Worm (Caenorhabditis elegans) whole organism, midembryonic: ENCODE measurements around the gene srab-1.

ENCODE experiments used
- T22C8.4 ChIP-seq: fragments of 200-800 bp; sonication (Bioruptor generic); IDR thresholded peaks from 2 replicates; pipeline ENCODE4 v1.3.6; 2022; ENCODE audit warnings: missing genetic modification characterization, missing compliant biosample characterization
- klf-2 ChIP-seq: fragments of 200-800 bp; sonication (Bioruptor generic); conservative IDR thresholded peaks from 2 replicates; pipeline ENCODE4 v1.3.6; 2022; ENCODE audit warnings: missing genetic modification reagents, missing genetic modification characterization, missing compliant biosample characterization
- med-1 ChIP-seq: sonication (generic microtip); optimal IDR thresholded peaks from 2 replicates; lab custom pipeline; 2017; ENCODE audit warnings: missing genetic modification characterization, mild to moderate bottlenecking, missing compliant biosample characterization, antibody characterized with exemption, missing genetic modification reagents; ENCODE audit not compliant: insufficient read depth

- no peak for TF ChIP-seq klf-2
- no peak for TF ChIP-seq T22C8.4
- no peak for TF ChIP-seq med-1
Observed at ce11 chrV:5088311-5088710, 13.6 kb downstream of the srab-1 start.
